Worm (Caenorhabditis elegans) whole organism, L1 larva: ENCODE results near the gene str-262.

Source experiments
- C04F5.9 ChIP-seq: sonication (generic microtip); optimal IDR thresholded peaks from 2 replicates; lab custom pipeline; 2016; ENCODE audit warnings: missing genetic modification characterization, missing compliant biosample characterization
- C16A3.4 ChIP-seq: fragments of 150-350 bp; optimal IDR thresholded peaks from 2 replicates; lab custom pipeline; 2014; ENCODE audit warnings: missing biosample characterization, missing genetic modification characterization
- C34B4.2 ChIP-seq: sonication (generic microtip); optimal IDR thresholded peaks from 2 replicates; lab custom pipeline; 2017; ENCODE audit warnings: mild to moderate bottlenecking, missing genetic modification characterization, missing compliant biosample characterization
- Y116A8C.19 ChIP-seq: sonication (generic microtip); optimal IDR thresholded peaks from 2 replicates; lab custom pipeline; 2016; ENCODE audit warnings: missing compliant biosample characterization, missing genetic modification characterization, borderline replicate concordance
- aha-1 ChIP-seq: fragments of 150-350 bp; optimal IDR thresholded peaks from 2 replicates; lab custom pipeline; 2014; ENCODE audit warnings: missing biosample characterization, missing genetic modification characterization
- alr-1 ChIP-seq: fragments of 200-800 bp; sonication (Bioruptor generic); optimal IDR thresholded peaks from 2 replicates; lab custom pipeline; 2018; ENCODE audit warnings: borderline replicate concordance, mild to moderate bottlenecking, missing genetic modification characterization, missing compliant biosample characterization
- ceh-8 ChIP-seq: fragments of 200-800 bp; sonication (Bioruptor generic); optimal IDR thresholded peaks from 2 replicates; lab custom pipeline; 2018; ENCODE audit warnings: mild to moderate bottlenecking, missing genetic modification characterization, moderate library complexity, missing compliant biosample characterization
- ceh-82 ChIP-seq, 3 experiments: fragments of 150-350 bp in 1 of 3; sonication (generic microtip) in 2 of 3; optimal IDR thresholded peaks; 2 replicates each; lab custom pipeline; 2014 to 2017; ENCODE audit warnings: missing biosample characterization in 3 of 3, missing genetic modification characterization in 3 of 3
- ceh-90 ChIP-seq: sonication (generic microtip); optimal IDR thresholded peaks from 2 replicates; lab custom pipeline; 2016; ENCODE audit warnings: missing genetic modification characterization, missing compliant biosample characterization
- ces-1 ChIP-seq: fragments of 150-350 bp; optimal IDR thresholded peaks from 2 replicates; lab custom pipeline; 2014; ENCODE audit warnings: missing biosample characterization, missing genetic modification reagents, missing genetic modification characterization
- dpl-1 ChIP-seq, 3 experiments: fragments of 150-350 bp in 2 of 3; sonication (generic microtip) in 1 of 3; optimal IDR thresholded peaks; 2 replicates each; lab custom pipeline; 2014 to 2017; ENCODE audit warnings: missing biosample characterization in 3 of 3, missing genetic modification characterization in 3 of 3, missing genetic modification reagents in 3 of 3
- efl-1 ChIP-seq, 4 experiments: fragments of 150-350 bp; optimal IDR thresholded peaks in 3 of 4; peaks in 1 of 4; 1 replicate in 1 of 4; 2 replicates in 3 of 4; lab custom pipeline; 2014; ENCODE audit warnings: missing biosample characterization in 2 of 4, missing genetic modification characterization in 2 of 4, missing genetic modification reagents in 2 of 4
- egl-13 ChIP-seq: sonication (generic microtip); optimal IDR thresholded peaks from 2 replicates; lab custom pipeline; 2016; ENCODE audit warnings: missing genotype, missing genetic modification reagents, missing genetic modification characterization, missing compliant biosample characterization
- egl-27 ChIP-seq, 2 experiments: fragments of 150-350 bp in 1 of 2; sonication (generic microtip); optimal IDR thresholded peaks; 3 replicates each; lab custom pipeline; 2017 to 2018; ENCODE audit warnings: missing biosample characterization in 2 of 2, missing genetic modification characterization in 2 of 2, missing genetic modification reagents in 2 of 2
- fkh-8 ChIP-seq: sonication (generic microtip); optimal IDR thresholded peaks from 2 replicates; lab custom pipeline; 2016; ENCODE audit warnings: mild to moderate bottlenecking, missing genetic modification characterization, missing compliant biosample characterization
- grh-1 ChIP-seq: fragments of 200-800 bp; sonication (Bioruptor generic); IDR thresholded peaks from 2 replicates; pipeline ENCODE4 v1.3.6; 2022; ENCODE audit warnings: missing genetic modification reagents, missing genetic modification characterization, missing compliant biosample characterization
- hlh-17 ChIP-seq: fragments of 200-800 bp; sonication (Bioruptor generic); optimal IDR thresholded peaks from 2 replicates; lab custom pipeline; 2018; ENCODE audit warnings: missing genetic modification characterization, mild to moderate bottlenecking, missing compliant biosample characterization, moderate library complexity, borderline replicate concordance
- hpl-2 ChIP-seq: fragments of 150-350 bp; optimal IDR thresholded peaks from 2 replicates; lab custom pipeline; 2014; ENCODE audit warnings: missing biosample characterization, missing genetic modification reagents, missing genetic modification characterization
- isw-1 ChIP-seq: fragments of 200-800 bp; sonication (Bioruptor generic); IDR thresholded peaks from 2 replicates; pipeline ENCODE4 v1.3.6; 2022; ENCODE audit warnings: missing genetic modification characterization, missing compliant biosample characterization
- jun-1 ChIP-seq: fragments of 150-350 bp; optimal IDR thresholded peaks from 2 replicates; lab custom pipeline; 2014; ENCODE audit warnings: missing biosample characterization, missing genetic modification reagents, missing genetic modification characterization
- lin-13 ChIP-seq: fragments of 150-350 bp; optimal IDR thresholded peaks from 2 replicates; lab custom pipeline; 2014; ENCODE audit warnings: missing biosample characterization, missing genetic modification reagents, missing genetic modification characterization
- lin-39 ChIP-seq: fragments of 150-350 bp; optimal IDR thresholded peaks from 2 replicates; lab custom pipeline; 2014; ENCODE audit warnings: missing biosample characterization, missing genetic modification reagents, missing genetic modification characterization
- lir-3 ChIP-seq: sonication (generic microtip); optimal IDR thresholded peaks from 2 replicates; lab custom pipeline; 2016; ENCODE audit warnings: mild to moderate bottlenecking, missing genetic modification characterization, moderate library complexity, missing compliant biosample characterization; ENCODE audit not compliant: poor library complexity
- mdl-1 ChIP-seq, 2 experiments: fragments of 150-350 bp; optimal IDR thresholded peaks; 2 replicates each; lab custom pipeline; 2014 to 2017; ENCODE audit warnings: missing biosample characterization in 2 of 2, missing genetic modification characterization in 2 of 2, inconsistent platforms in 1 of 2
- mef-2 ChIP-seq: fragments of 150-350 bp; optimal IDR thresholded peaks from 2 replicates; lab custom pipeline; 2014; ENCODE audit warnings: missing biosample characterization, missing genetic modification characterization
- mep-1 ChIP-seq: fragments of 150-350 bp; optimal IDR thresholded peaks from 2 replicates; lab custom pipeline; 2014; ENCODE audit warnings: missing biosample characterization, missing genetic modification characterization
- nhr-12 ChIP-seq: sonication (generic microtip); optimal IDR thresholded peaks from 2 replicates; lab custom pipeline; 2017; ENCODE audit warnings: missing biosample characterization, missing genetic modification characterization
- nhr-19 ChIP-seq: fragments of 200-800 bp; sonication (Bioruptor generic); conservative IDR thresholded peaks from 2 replicates; pipeline ENCODE4 v1.3.6; 2022; ENCODE audit warnings: missing genetic modification characterization, missing compliant biosample characterization
- nhr-28 ChIP-seq: fragments of 150-350 bp; optimal IDR thresholded peaks from 2 replicates; lab custom pipeline; 2014; ENCODE audit warnings: missing biosample characterization, missing genetic modification characterization
- nhr-47 ChIP-seq: sonication (generic microtip); optimal IDR thresholded peaks from 2 replicates; lab custom pipeline; 2016; ENCODE audit warnings: mild to moderate bottlenecking, missing genetic modification characterization, moderate library complexity, missing compliant biosample characterization
- nhr-76 ChIP-seq: sonication (generic microtip); optimal IDR thresholded peaks from 2 replicates; lab custom pipeline; 2017; ENCODE audit warnings: missing biosample characterization, missing genetic modification characterization
- nhr-84 ChIP-seq: sonication (generic microtip); optimal IDR thresholded peaks from 2 replicates; lab custom pipeline; 2017; ENCODE audit warnings: missing biosample characterization, missing genetic modification characterization
- nhr-85 ChIP-seq: sonication (generic microtip); peaks from one replicate; lab custom pipeline; 2016; ENCODE audit warnings: missing genetic modification characterization, inconsistent platforms, missing compliant biosample characterization
- nhr-90 ChIP-seq: sonication (generic microtip); optimal IDR thresholded peaks from 2 replicates; lab custom pipeline; 2016; ENCODE audit warnings: mild to moderate bottlenecking, missing genetic modification characterization, missing compliant biosample characterization; ENCODE audit not compliant: poor library complexity
- pag-3 ChIP-seq: sonication (generic microtip); optimal IDR thresholded peaks from 2 replicates; lab custom pipeline; 2017; ENCODE audit warnings: missing genetic modification characterization, mild to moderate bottlenecking, missing compliant biosample characterization, antibody characterized with exemption, borderline replicate concordance; ENCODE audit not compliant: insufficient read depth
- pqm-1 ChIP-seq: sonication (generic microtip); optimal IDR thresholded peaks from 3 replicates; lab custom pipeline; 2017; ENCODE audit warnings: missing biosample characterization, missing genetic modification characterization
- skn-1 ChIP-seq: fragments of 150-350 bp; optimal IDR thresholded peaks from 2 replicates; lab custom pipeline; 2014; ENCODE audit warnings: missing biosample characterization, missing genetic modification characterization
- snpc-4 ChIP-seq: fragments of 150-350 bp; optimal IDR thresholded peaks from 2 replicates; lab custom pipeline; 2014; ENCODE audit warnings: missing biosample characterization, missing genetic modification characterization
- snu-23 ChIP-seq: sonication (generic microtip); optimal IDR thresholded peaks from 2 replicates; lab custom pipeline; 2016; ENCODE audit warnings: missing genetic modification characterization, missing compliant biosample characterization
- sox-4 ChIP-seq: sonication (generic microtip); optimal IDR thresholded peaks from 2 replicates; lab custom pipeline; 2016; ENCODE audit warnings: missing genetic modification characterization, missing compliant biosample characterization
- swsn-7 ChIP-seq: sonication (generic microtip); optimal IDR thresholded peaks from 2 replicates; lab custom pipeline; 2016; ENCODE audit warnings: missing genetic modification characterization, missing compliant biosample characterization
- tbx-2 ChIP-seq: sonication (generic microtip); optimal IDR thresholded peaks from 2 replicates; lab custom pipeline; 2016; ENCODE audit warnings: missing genetic modification characterization, missing compliant biosample characterization
- tlp-1 ChIP-seq: fragments of 150-350 bp; optimal IDR thresholded peaks from 2 replicates; lab custom pipeline; 2014; ENCODE audit warnings: missing biosample characterization, missing genetic modification characterization
- unc-130 ChIP-seq: fragments of 150-350 bp; optimal IDR thresholded peaks from 2 replicates; lab custom pipeline; 2017; ENCODE audit warnings: missing biosample characterization, missing genetic modification characterization, inconsistent platforms
- unc-30 ChIP-seq: sonication (generic microtip); optimal IDR thresholded peaks from 2 replicates; lab custom pipeline; 2017; ENCODE audit warnings: missing biosample characterization, missing genetic modification characterization
- unc-62 ChIP-seq: fragments of 150-350 bp; optimal IDR thresholded peaks from 2 replicates; lab custom pipeline; 2014; ENCODE audit warnings: missing biosample characterization, missing genetic modification reagents, missing genetic modification characterization
- unc-98 ChIP-seq: fragments of 200-800 bp; sonication (Bioruptor generic); IDR thresholded peaks from 2 replicates; pipeline ENCODE4 v1.3.6; 2022; ENCODE audit warnings: missing genetic modification characterization, missing compliant biosample characterization
- vab-15 ChIP-seq: sonication (generic microtip); optimal IDR thresholded peaks from 2 replicates; lab custom pipeline; 2017; ENCODE audit warnings: missing genotype, mild to moderate bottlenecking, missing genetic modification characterization, missing compliant biosample characterization
- zag-1 ChIP-seq: fragments of 150-350 bp; optimal IDR thresholded peaks from 2 replicates; lab custom pipeline; 2014; ENCODE audit warnings: missing biosample characterization, missing genetic modification characterization
- zip-4 ChIP-seq: fragments of 200-800 bp; sonication (Bioruptor generic); optimal IDR thresholded peaks from 2 replicates; lab custom pipeline; 2018; ENCODE audit warnings: mild to moderate bottlenecking, missing genetic modification characterization, moderate library complexity, missing compliant biosample characterization
- ztf-11 ChIP-seq, 2 experiments: sonication (generic microtip); optimal IDR thresholded peaks; 2 replicates each; lab custom pipeline; 2016 to 2017; ENCODE audit warnings: missing genetic modification characterization in 2 of 2, missing biosample characterization in 1 of 2, missing compliant biosample characterization in 1 of 2
- ztf-4 ChIP-seq: fragments of 150-350 bp; optimal IDR thresholded peaks from 2 replicates; lab custom pipeline; 2014; ENCODE audit warnings: missing biosample characterization, missing genetic modification characterization

The str-262 gene

DNA sequence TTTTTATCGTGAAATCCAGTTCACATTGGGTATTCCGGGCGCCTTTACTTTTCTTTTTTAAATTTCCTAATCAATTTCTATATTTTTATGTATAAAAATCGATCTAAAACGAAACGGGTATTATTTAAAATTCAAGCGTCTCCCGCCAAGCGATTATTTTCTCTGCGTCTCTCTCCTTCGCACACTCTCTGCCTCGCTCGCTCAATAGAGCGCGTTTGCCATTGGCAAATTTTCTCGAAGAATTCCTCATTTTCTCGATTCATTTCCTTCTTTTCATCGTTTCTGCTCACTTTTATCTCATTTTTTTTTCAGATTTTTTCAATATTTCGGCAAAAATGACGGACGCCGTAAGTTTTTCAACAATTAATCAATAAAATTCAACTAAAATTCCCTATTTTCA lies 20.7 kb upstream of the str-262 start, which contains the start of gene sti-1:
sti-1 (plus strand) TSS at position 263 of the 400 bp plus-strand sequence.
- peak; percentile 65 for TF ChIP-seq snpc-4 (tag; lab: Kevin White, UChicago)
- no peak for TF ChIP-seq alr-1 (tag; lab: Kevin White, UChicago)
- TF ChIP-seq Y116A8C.19 (tag; lab: Kevin White, UChicago) = no peak
- peak; percentile 77 for TF ChIP-seq grh-1 (GFP tag; lab: Robert Waterston, UW)
- TF ChIP-seq pag-3 (tag; lab: Kevin White, UChicago) = no peak
- peak; percentile 39 for TF ChIP-seq nhr-28 (tag; lab: Kevin White, UChicago)
- peak; percentile 89 for TF ChIP-seq unc-130 (tag; lab: Kevin White, UChicago)
- peak; percentile 89 for TF ChIP-seq egl-13
- TF ChIP-seq pqm-1 (tag; lab: Kevin White, UChicago) = no peak
- TF ChIP-seq aha-1 = no peak
- TF ChIP-seq unc-98 = peak; percentile 35; the same call in 1 of the 2 replicates
- peak; percentile 93 for TF ChIP-seq nhr-47 (tag; lab: Kevin White, UChicago)
- TF ChIP-seq efl-1 (optimal IDR thresholded peaks at IDR 0.05; lab: Kevin White, UChicago) = peak; percentile 99 to 100
- peak; percentile 99 to 100 for TF ChIP-seq efl-1 (GFP tag; optimal IDR thresholded peaks at IDR 0.05 in 1 of 2; lab: Kevin White, UChicago)
- no peak for TF ChIP-seq unc-30 (tag; lab: Kevin White, UChicago)
- TF ChIP-seq zag-1 = no peak
- no peak for TF ChIP-seq egl-27 (tag; optimal IDR thresholded peaks at IDR 0.05; lab: Kevin White, UChicago)
- peak; percentile 83 for TF ChIP-seq fkh-8
- TF ChIP-seq nhr-19 (GFP tag; lab: Robert Waterston, UW) = peak; percentile 92
- peak; percentile 41 for TF ChIP-seq C04F5.9 (tag; lab: Kevin White, UChicago)
- no peak for TF ChIP-seq ces-1 (GFP tag; lab: Kevin White, UChicago)
- peak; percentile 83 for TF ChIP-seq C16A3.4
- TF ChIP-seq ztf-4 (tag; lab: Kevin White, UChicago) = no peak
- peak; percentile 68 for TF ChIP-seq ceh-8
- TF ChIP-seq nhr-12 (tag; lab: Kevin White, UChicago) = no peak
- no peak for TF ChIP-seq nhr-76 (tag; lab: Kevin White, UChicago)
- TF ChIP-seq unc-62 (GFP tag; lab: Kevin White, UChicago) = no peak
- peak; percentile 79 for TF ChIP-seq lin-13 (GFP tag; lab: Kevin White, UChicago)
- peak; percentile 86 for TF ChIP-seq jun-1 (tag; lab: Kevin White, UChicago)
- TF ChIP-seq snu-23 (GFP tag; lab: Kevin White, UChicago) = peak; percentile 97
- peak in 1 of 2 experiments; percentile 70 for TF ChIP-seq ztf-11 (tag; optimal IDR thresholded peaks at IDR 0.05; lab: Kevin White, UChicago)
- peak; percentile 85 to 92 (median 88) for TF ChIP-seq ceh-82 (tag; optimal IDR thresholded peaks at IDR 0.05; lab: Kevin White, UChicago)
- TF ChIP-seq nhr-90 (tag; lab: Kevin White, UChicago) = peak; percentile 89
- peak; percentile 84 for TF ChIP-seq lin-39 (tag; lab: Kevin White, UChicago)
- peak; percentile 74 for TF ChIP-seq skn-1 (tag; lab: Kevin White, UChicago)
- TF ChIP-seq isw-1 (GFP tag; lab: Robert Waterston, UW) = peak; percentile 87
- no peak for TF ChIP-seq tlp-1 (tag; lab: Kevin White, UChicago)
- peak in 1 of 2 experiments; percentile 75 for TF ChIP-seq mdl-1 (tag; optimal IDR thresholded peaks at IDR 0.05; lab: Kevin White, UChicago)
- peak; percentile 24 for TF ChIP-seq vab-15 (tag; lab: Kevin White, UChicago)
- TF ChIP-seq mef-2 = no peak
- peak; percentile 56 for TF ChIP-seq zip-4
- TF ChIP-seq ceh-90 (tag; lab: Kevin White, UChicago) = no peak
- TF ChIP-seq C34B4.2 (tag; lab: Kevin White, UChicago) = no peak
- peak; percentile 71 for TF ChIP-seq sox-4 (tag; lab: Kevin White, UChicago)
- peak; percentile 54 for TF ChIP-seq lir-3 (tag; lab: Kevin White, UChicago)
- TF ChIP-seq hpl-2 (GFP tag; lab: Kevin White, UChicago) = no peak
- peak; percentile 91 for TF ChIP-seq tbx-2 (tag; lab: Kevin White, UChicago)
- peak; percentile 95 for TF ChIP-seq mep-1
- no peak for TF ChIP-seq nhr-84 (tag; lab: Kevin White, UChicago)
- TF ChIP-seq hlh-17 (GFP tag; lab: Kevin White, UChicago) = no peak
- TF ChIP-seq nhr-85 (tag; lab: Kevin White, UChicago) = peak; percentile 93
- peak; percentile 92 for TF ChIP-seq swsn-7 (tag; lab: Kevin White, UChicago)
- TF ChIP-seq dpl-1 (GFP tag; optimal IDR thresholded peaks at IDR 0.05; lab: Kevin White, UChicago) = peak; percentile 96 to 97 (median 97)
